Worm (Caenorhabditis elegans): ENCODE measurements around the gene T20F7.1.

The T20F7.1 gene

ce11 chrX:16923636-16924035 lies 50.9 kb downstream of the T20F7.1 start, which contains the start of gene C30E1.4:
Gene C30E1.4 (plus strand): TSS chrX:16923936.
- no peak for TF ChIP-seq C34F6.9 (tag; optimal IDR thresholded peaks at IDR 0.05)

ce11 chrX:16925343-16925742 lies 52.6 kb downstream of the T20F7.1 start:
- TF ChIP-seq F13H6.1 (tag; optimal IDR thresholded peaks at IDR 0.05), result no peak
- peak; percentile 87 for TF ChIP-seq snpc-4 (tag; optimal IDR thresholded peaks at IDR 0.05)
- TF ChIP-seq crh-2 (tag; optimal IDR thresholded peaks at IDR 0.05), result no peak
- TF ChIP-seq lin-11 (tag; optimal IDR thresholded peaks at IDR 0.05), result no peak
- no peak for TF ChIP-seq mab-5 (tag; optimal IDR thresholded peaks at IDR 0.05)
- TF ChIP-seq ZK546.5 (tag; optimal IDR thresholded peaks at IDR 0.05), result no peak

All from whole organism, L2 larva.